ENCODE assay signal across 1 fruit fly cellular context in the genomic region with DNA sequence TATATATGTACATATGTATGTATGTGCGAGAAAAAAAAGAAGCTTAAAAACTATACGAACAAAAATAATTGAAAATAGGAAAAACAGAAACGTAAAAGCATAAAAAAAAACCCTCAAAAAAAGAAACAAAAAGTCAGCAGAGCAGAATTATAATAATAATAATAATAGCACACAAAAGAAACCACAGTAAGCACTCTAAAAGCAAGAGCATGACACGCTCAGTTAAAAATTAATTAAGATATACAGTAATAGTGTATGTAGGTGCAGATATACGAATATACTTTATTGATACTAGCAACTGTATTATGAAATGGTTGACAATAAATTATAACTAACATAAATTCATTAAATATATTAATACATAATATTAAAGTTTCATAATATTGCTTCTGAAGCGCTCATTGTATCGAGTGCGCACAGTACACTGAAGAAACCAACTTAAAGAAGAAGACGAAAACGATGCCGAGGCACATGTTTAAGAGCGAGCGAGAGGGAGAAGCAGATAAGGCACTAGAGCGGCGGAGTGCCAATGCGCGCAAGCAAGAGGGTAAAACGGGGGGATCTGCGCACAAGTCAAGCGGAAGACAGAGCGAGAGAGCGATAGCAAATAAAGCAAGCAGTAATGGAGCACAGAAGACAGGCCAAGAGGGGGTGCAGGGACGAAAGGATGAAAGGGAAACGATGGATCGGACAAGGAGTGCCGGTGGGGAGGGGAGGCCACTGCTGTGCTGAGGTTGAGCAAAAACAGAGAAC.
TF ChIP-seq lines count a peak whose summit lies in the region.

No protein-coding gene starts in this region.

TF ChIP-seq in whole organism, embryonic, 481 proteins besides CTCF, POLR2A, EP300 and RAD21 (continued from another document and continues in another):
- peak; percentile 76 for TF ChIP-seq Oaz (GFP tag; IDR thresholded peaks at IDR 0.05; lab: Robert Waterston, UW)
- peak; percentile 93 for TF ChIP-seq Fer2 (tag; optimal IDR thresholded peaks at IDR 0.05; lab: Kevin White, UChicago)
- no peak for TF ChIP-seq eyg (GFP tag; optimal IDR thresholded peaks at IDR 0.05; lab: Kevin White, UChicago)
- TF ChIP-seq CG34376 (GFP tag; optimal IDR thresholded peaks at IDR 0.05; lab: Kevin White, UChicago) = no peak
- TF ChIP-seq CG6813 (GFP tag; optimal IDR thresholded peaks at IDR 0.05; lab: Kevin White, UChicago) = peak; percentile 88
- TF ChIP-seq wdn (GFP tag; IDR thresholded peaks at IDR 0.05; lab: Robert Waterston, UW) = peak; percentile 84
- no peak for TF ChIP-seq sens-2 (GFP tag; IDR thresholded peaks at IDR 0.05; lab: Robert Waterston, UW)
- TF ChIP-seq ttk (GFP tag; IDR thresholded peaks at IDR 0.05; lab: Robert Waterston, UW) = peak; percentile 70
- peak; percentile 53 for TF ChIP-seq CG12942 (GFP tag; optimal IDR thresholded peaks at IDR 0.05; lab: Kevin White, UChicago)
- TF ChIP-seq CG5180 (GFP tag; optimal IDR thresholded peaks at IDR 0.05; lab: Kevin White, UChicago) = no peak
- no peak for TF ChIP-seq chif (GFP tag; optimal IDR thresholded peaks at IDR 0.05; lab: Kevin White, UChicago)
- TF ChIP-seq Sox100B (GFP tag; optimal IDR thresholded peaks at IDR 0.05; lab: Kevin White, UChicago) = peak; percentile 92
- TF ChIP-seq CG3407 (GFP tag; optimal IDR thresholded peaks at IDR 0.05; lab: Kevin White, UChicago) = no peak
- TF ChIP-seq HLH3B (GFP tag; IDR thresholded peaks at IDR 0.05; lab: Robert Waterston, UW) = peak; percentile 83; the same call in 1 of the 2 replicates
- no peak for TF ChIP-seq CHES-1-like (GFP tag; optimal IDR thresholded peaks at IDR 0.05; lab: Kevin White, UChicago)
- peak; percentile 76 for TF ChIP-seq CG10654 (GFP tag; optimal IDR thresholded peaks at IDR 0.05; lab: Kevin White, UChicago)
- peak; percentile 86 for TF ChIP-seq Taf1 (GFP tag; IDR thresholded peaks at IDR 0.05; lab: Robert Waterston, UW)
- TF ChIP-seq CG9932 (GFP tag; IDR thresholded peaks at IDR 0.05; lab: Robert Waterston, UW) = peak; percentile 93
- TF ChIP-seq CG5953 (GFP tag; IDR thresholded peaks at IDR 0.05; lab: Robert Waterston, UW) = peak; percentile 71; the same call in 1 of the 2 replicates
- TF ChIP-seq Deaf1 (tag; optimal IDR thresholded peaks at IDR 0.05; lab: Kevin White, UChicago) = peak; percentile 62
- peak in 1 of 3 experiments; percentile 82 for TF ChIP-seq lola (GFP tag; optimal IDR thresholded peaks at IDR 0.05; lab: Kevin White, UChicago)
- no peak for TF ChIP-seq Dip3 (GFP tag; optimal IDR thresholded peaks at IDR 0.05; lab: Kevin White, UChicago)
- TF ChIP-seq prd (optimal IDR thresholded peaks at IDR 0.05; lab: Kevin White, UChicago) = no peak
- peak; percentile 92 for TF ChIP-seq prd (GFP tag; IDR thresholded peaks at IDR 0.05; lab: Robert Waterston, UW)
- TF ChIP-seq Myb (GFP tag; optimal IDR thresholded peaks at IDR 0.05; lab: Kevin White, UChicago) = no peak
- TF ChIP-seq grau (tag; optimal IDR thresholded peaks at IDR 0.05; lab: Kevin White, UChicago) = peak; percentile 100
- peak; percentile 72 for TF ChIP-seq CG15011 (GFP tag; optimal IDR thresholded peaks at IDR 0.05; lab: Kevin White, UChicago)
- no peak for TF ChIP-seq Dref (GFP tag; IDR thresholded peaks at IDR 0.05; lab: Robert Waterston, UW)
- peak; percentile 80 for TF ChIP-seq CG10366 (GFP tag; IDR thresholded peaks at IDR 0.05; lab: Robert Waterston, UW)
- peak; percentile 47; the same call in 1 of the 2 replicates for TF ChIP-seq ro (GFP tag; IDR thresholded peaks at IDR 0.05; lab: Robert Waterston, UW)
- no peak for TF ChIP-seq CG10565 (GFP tag; optimal IDR thresholded peaks at IDR 0.05; lab: Kevin White, UChicago)
- peak; percentile 73; the same call in 2 of the 3 replicates for TF ChIP-seq CG11560 (tag; IDR thresholded peaks at IDR 0.05; lab: Robert Waterston, UW)
- TF ChIP-seq CG3995 (GFP tag; optimal IDR thresholded peaks at IDR 0.05; lab: Kevin White, UChicago) = peak; percentile 46
- TF ChIP-seq dan (GFP tag; IDR thresholded peaks at IDR 0.05; lab: Robert Waterston, UW) = no peak
- TF ChIP-seq CG10979 (tag; optimal IDR thresholded peaks at IDR 0.05; lab: Kevin White, UChicago) = peak; percentile 88
- peak; percentile 86 for TF ChIP-seq Ssrp (tag; optimal IDR thresholded peaks at IDR 0.05; lab: Kevin White, UChicago)
- TF ChIP-seq br (optimal IDR thresholded peaks at IDR 0.05; lab: Kevin White, UChicago) = no peak
- TF ChIP-seq Nf-YC (tag; optimal IDR thresholded peaks at IDR 0.05; lab: Kevin White, UChicago) = peak; percentile 86
- no peak for TF ChIP-seq Doc3 (GFP tag; IDR thresholded peaks at IDR 0.05; lab: Robert Waterston, UW; ENCODE audit: partially characterized antibody)
- TF ChIP-seq CG4617 (GFP tag; optimal IDR thresholded peaks at IDR 0.05; lab: Kevin White, UChicago; ENCODE audit: borderline replicate concordance) = peak; percentile 21
- TF ChIP-seq BtbVII (GFP tag; optimal IDR thresholded peaks at IDR 0.05; lab: Kevin White, UChicago) = peak; percentile 86
- TF ChIP-seq CG12659 (GFP tag; optimal IDR thresholded peaks at IDR 0.05; lab: Kevin White, UChicago) = peak; percentile 86
- no peak for TF ChIP-seq Atf-2 (GFP tag; optimal IDR thresholded peaks at IDR 0.05; lab: Kevin White, UChicago)
- peak; percentile 36 for TF ChIP-seq MTF-1 (GFP tag; optimal IDR thresholded peaks at IDR 0.05; lab: Kevin White, UChicago; ENCODE audit: borderline replicate concordance)
- TF ChIP-seq psq (GFP tag; optimal IDR thresholded peaks at IDR 0.05; lab: Kevin White, UChicago) = peak; percentile 89
- no peak for TF ChIP-seq yki (optimal IDR thresholded peaks at IDR 0.05; lab: Kevin White, UChicago)
- peak; percentile 86 for TF ChIP-seq CG1233 (GFP tag; optimal IDR thresholded peaks at IDR 0.05; lab: Kevin White, UChicago)
- no peak for TF ChIP-seq fd102C (GFP tag; optimal IDR thresholded peaks at IDR 0.05; lab: Kevin White, UChicago)
- TF ChIP-seq ssp (GFP tag; IDR thresholded peaks at IDR 0.05; lab: Robert Waterston, UW) = peak; percentile 82
- no peak for TF ChIP-seq CG31365 (tag; optimal IDR thresholded peaks at IDR 0.05; lab: Kevin White, UChicago)
- TF ChIP-seq stwl (tag; optimal IDR thresholded peaks at IDR 0.05; lab: Kevin White, UChicago) = no peak
- peak; percentile 90 for TF ChIP-seq unpg (GFP tag; optimal IDR thresholded peaks at IDR 0.05; lab: Kevin White, UChicago)
- peak; percentile 93 for TF ChIP-seq Dek (tag; optimal IDR thresholded peaks at IDR 0.05; lab: Kevin White, UChicago)
- TF ChIP-seq CG16779 (GFP tag; IDR thresholded peaks at IDR 0.05; lab: Robert Waterston, UW) = no peak
- TF ChIP-seq gcm2 (GFP tag; optimal IDR thresholded peaks at IDR 0.05; lab: Kevin White, UChicago) = no peak
- TF ChIP-seq Hey (tag; optimal IDR thresholded peaks at IDR 0.05; lab: Kevin White, UChicago) = no peak
- peak; percentile 48 for TF ChIP-seq CG17802 (tag; optimal IDR thresholded peaks at IDR 0.05; lab: Kevin White, UChicago)
- TF ChIP-seq scrt (GFP tag; optimal IDR thresholded peaks at IDR 0.05; lab: Kevin White, UChicago) = peak; percentile 84
- TF ChIP-seq mld (GFP tag; IDR thresholded peaks at IDR 0.05; lab: Robert Waterston, UW; ENCODE audit: partially characterized antibody) = no peak
- peak; percentile 80 for TF ChIP-seq HmgZ (tag; optimal IDR thresholded peaks at IDR 0.05; lab: Kevin White, UChicago)
- TF ChIP-seq NC2α (GFP tag; optimal IDR thresholded peaks at IDR 0.05; lab: Kevin White, UChicago) = no peak
- no peak for TF ChIP-seq Elba2 (GFP tag; optimal IDR thresholded peaks at IDR 0.05; lab: Kevin White, UChicago)
- TF ChIP-seq sima (GFP tag; optimal IDR thresholded peaks at IDR 0.05; lab: Kevin White, UChicago) = no peak
- no peak for TF ChIP-seq nerfin-2 (GFP tag; IDR thresholded peaks at IDR 0.05; lab: Robert Waterston, UW; ENCODE audit: partially characterized antibody)
- TF ChIP-seq jing (GFP tag; optimal IDR thresholded peaks at IDR 0.05; lab: Kevin White, UChicago) = peak; percentile 68
- no peak for TF ChIP-seq CG13624 (GFP tag; optimal IDR thresholded peaks at IDR 0.05; lab: Kevin White, UChicago)
- TF ChIP-seq Trl (optimal IDR thresholded peaks at IDR 0.05; lab: Kevin White, UChicago) = peak; percentile 23 to 47
- TF ChIP-seq Trl (GFP tag; optimal IDR thresholded peaks at IDR 0.05; lab: Kevin White, UChicago) = no peak
- no peak for TF ChIP-seq ftz-f1 (GFP tag; optimal IDR thresholded peaks at IDR 0.05; lab: Kevin White, UChicago)
- TF ChIP-seq B-H2 (GFP tag; optimal IDR thresholded peaks at IDR 0.05; lab: Kevin White, UChicago) = peak; percentile 93
- peak; percentile 92 for TF ChIP-seq Oli (tag; optimal IDR thresholded peaks at IDR 0.05; lab: Kevin White, UChicago)
- peak; percentile 94 for TF ChIP-seq CG18599 (GFP tag; optimal IDR thresholded peaks at IDR 0.05; lab: Kevin White, UChicago)
- peak; percentile 92 for TF ChIP-seq CG17829 (tag; optimal IDR thresholded peaks at IDR 0.05; lab: Kevin White, UChicago)
- peak; percentile 57; the same call in 1 of the 2 replicates for TF ChIP-seq MBD-R2 (GFP tag; IDR thresholded peaks at IDR 0.05; lab: Robert Waterston, UW)
- TF ChIP-seq CG9876 (GFP tag; optimal IDR thresholded peaks at IDR 0.05; lab: Kevin White, UChicago) = no peak
- TF ChIP-seq CG8388 (GFP tag; optimal IDR thresholded peaks at IDR 0.05; lab: Kevin White, UChicago) = peak; percentile 87
- TF ChIP-seq CG2712 (tag; optimal IDR thresholded peaks at IDR 0.05; lab: Kevin White, UChicago) = peak; percentile 94
- TF ChIP-seq CG18619 (GFP tag; optimal IDR thresholded peaks at IDR 0.05; lab: Kevin White, UChicago) = peak; percentile 81
- peak; percentile 17 for TF ChIP-seq ewg (GFP tag; optimal IDR thresholded peaks at IDR 0.05; lab: Kevin White, UChicago)
- TF ChIP-seq CG13123 (GFP tag; optimal IDR thresholded peaks at IDR 0.05; lab: Kevin White, UChicago) = no peak
- TF ChIP-seq CG4404 (GFP tag; IDR thresholded peaks at IDR 0.05; lab: Robert Waterston, UW) = peak; percentile 88
- no peak for TF ChIP-seq vnd (GFP tag; IDR thresholded peaks at IDR 0.05; lab: Robert Waterston, UW; ENCODE audit: partially characterized antibody)
- no peak for TF ChIP-seq CG7745 (tag; optimal IDR thresholded peaks at IDR 0.05; lab: Kevin White, UChicago)
- TF ChIP-seq fd3F (GFP tag; optimal IDR thresholded peaks at IDR 0.05; lab: Kevin White, UChicago) = peak; percentile 91
- TF ChIP-seq CG17385 (GFP tag; optimal IDR thresholded peaks at IDR 0.05; lab: Kevin White, UChicago) = peak; percentile 95
- TF ChIP-seq HHEX (GFP tag; optimal IDR thresholded peaks at IDR 0.05; lab: Kevin White, UChicago) = peak; percentile 88
- TF ChIP-seq otp (GFP tag; IDR thresholded peaks at IDR 0.05; lab: Robert Waterston, UW) = peak; percentile 67; the same call in 2 of the 3 replicates
- no peak for TF ChIP-seq lov (optimal IDR thresholded peaks at IDR 0.05; lab: Kevin White, UChicago)
- no peak for TF ChIP-seq lov (GFP tag; IDR thresholded peaks at IDR 0.05; lab: Robert Waterston, UW)
- peak; percentile 53 for TF ChIP-seq CG7987 (GFP tag; optimal IDR thresholded peaks at IDR 0.05; lab: Kevin White, UChicago)
- TF ChIP-seq CG12391 (tag; optimal IDR thresholded peaks at IDR 0.05; lab: Kevin White, UChicago) = peak; percentile 90
- TF ChIP-seq crp (GFP tag; optimal IDR thresholded peaks at IDR 0.05; lab: Kevin White, UChicago) = no peak
- peak; percentile 14 for TF ChIP-seq YL-1 (GFP tag; optimal IDR thresholded peaks at IDR 0.05; lab: Kevin White, UChicago)
- TF ChIP-seq repo (GFP tag; optimal IDR thresholded peaks at IDR 0.05; lab: Kevin White, UChicago) = no peak
- no peak for TF ChIP-seq ato (GFP tag; IDR thresholded peaks at IDR 0.05; lab: Robert Waterston, UW; ENCODE audit: partially characterized antibody)
- TF ChIP-seq amos (GFP tag; IDR thresholded peaks at IDR 0.05; lab: Robert Waterston, UW; ENCODE audit: partially characterized antibody) = no peak; the same call in 1 of the 2 replicates
- peak; percentile 90 for TF ChIP-seq E2f1 (GFP tag; IDR thresholded peaks at IDR 0.05; lab: Robert Waterston, UW)
- peak; percentile 78; the same call in 2 of the 3 replicates for TF ChIP-seq so (GFP tag; IDR thresholded peaks at IDR 0.05; lab: Robert Waterston, UW)
- no peak for TF ChIP-seq zen2 (GFP tag; IDR thresholded peaks at IDR 0.05; lab: Robert Waterston, UW; ENCODE audit: partially characterized antibody)
- peak; percentile 63 for TF ChIP-seq CG10431 (GFP tag; optimal IDR thresholded peaks at IDR 0.05; lab: Kevin White, UChicago)
- TF ChIP-seq Atf6 (GFP tag; IDR thresholded peaks at IDR 0.05; lab: Robert Waterston, UW) = peak; percentile 89
- TF ChIP-seq nmo (GFP tag; optimal IDR thresholded peaks at IDR 0.05; lab: Kevin White, UChicago) = peak; percentile 91
- no peak for TF ChIP-seq hth (optimal IDR thresholded peaks at IDR 0.05; lab: Kevin White, UChicago)
- TF ChIP-seq peb (GFP tag; IDR thresholded peaks at IDR 0.05; lab: Robert Waterston, UW) = peak; percentile 72
- peak; percentile 72 for TF ChIP-seq ken (GFP tag; IDR thresholded peaks at IDR 0.05; lab: Robert Waterston, UW)
- TF ChIP-seq tx (GFP tag; optimal IDR thresholded peaks at IDR 0.05; lab: Kevin White, UChicago) = no peak
- TF ChIP-seq al (GFP tag; IDR thresholded peaks at IDR 0.05; lab: Robert Waterston, UW) = peak; percentile 90
- TF ChIP-seq D19B (GFP tag; optimal IDR thresholded peaks at IDR 0.05; lab: Kevin White, UChicago) = peak; percentile 79
- peak; percentile 89 for TF ChIP-seq CG3847 (GFP tag; IDR thresholded peaks at IDR 0.05; lab: Robert Waterston, UW)
- peak; percentile 80 for TF ChIP-seq ase (GFP tag; IDR thresholded peaks at IDR 0.05; lab: Robert Waterston, UW)
- peak; percentile 71 for TF ChIP-seq seq (GFP tag; IDR thresholded peaks at IDR 0.05; lab: Robert Waterston, UW)
- no peak for TF ChIP-seq Mes4 (GFP tag; optimal IDR thresholded peaks at IDR 0.05; lab: Kevin White, UChicago)
- TF ChIP-seq Hsf (GFP tag; optimal IDR thresholded peaks at IDR 0.05; lab: Kevin White, UChicago) = no peak
- peak; percentile 78; the same call in 2 of the 3 replicates for TF ChIP-seq ci (GFP tag; IDR thresholded peaks at IDR 0.05; lab: Robert Waterston, UW)
- TF ChIP-seq Sry-δ (GFP tag; optimal IDR thresholded peaks at IDR 0.05; lab: Kevin White, UChicago) = no peak
- TF ChIP-seq CG10543 (GFP tag; optimal IDR thresholded peaks at IDR 0.05; lab: Kevin White, UChicago) = peak; percentile 96
- TF ChIP-seq CG6689 (GFP tag; IDR thresholded peaks at IDR 0.05; lab: Robert Waterston, UW) = peak; percentile 89
- peak; percentile 78 for TF ChIP-seq CG16815 (GFP tag; optimal IDR thresholded peaks at IDR 0.05; lab: Kevin White, UChicago)
- no peak for TF ChIP-seq HmgD (GFP tag; optimal IDR thresholded peaks at IDR 0.05; lab: Kevin White, UChicago)
- peak; percentile 61 for TF ChIP-seq CG10462 (GFP tag; optimal IDR thresholded peaks at IDR 0.05; lab: Kevin White, UChicago)
- TF ChIP-seq CG15269 (tag; optimal IDR thresholded peaks at IDR 0.05; lab: Kevin White, UChicago) = peak; percentile 96
- TF ChIP-seq bbx (GFP tag; IDR thresholded peaks at IDR 0.05; lab: Robert Waterston, UW; ENCODE audit: partially characterized antibody) = peak; percentile 51; the same call in 1 of the 2 replicates
